Fruit fly (Drosophila melanogaster): ENCODE results near the gene CG9518.

dm6 chrX:14844657-14845056 is 26.3 kb downstream of the CG9518 start, which contains the start of gene CG12539:
- TF ChIP-seq Snoo (tag; optimal IDR thresholded peaks at IDR 0.05) (no peak), CG9948 (tag; optimal IDR thresholded peaks at IDR 0.05) (no peak), CG17806 (tag; optimal IDR thresholded peaks at IDR 0.05) (no peak), D1 (tag; optimal IDR thresholded peaks at IDR 0.05) (no peak), fd96Ca (GFP tag; IDR thresholded peaks at IDR 0.05) (no peak), Pif1A (GFP tag; optimal IDR thresholded peaks at IDR 0.05) (no peak), gl (tag; optimal IDR thresholded peaks at IDR 0.05) (no peak), CG15710 (tag; optimal IDR thresholded peaks at IDR 0.05) (no peak), EcR (GFP tag; optimal IDR thresholded peaks at IDR 0.05) (no peak), CG8301 (tag; optimal IDR thresholded peaks at IDR 0.05) (no peak), CG14655 (GFP tag; optimal IDR thresholded peaks at IDR 0.05) (no peak), CG13204 (GFP tag; optimal IDR thresholded peaks at IDR 0.05) (no peak), CG34367 (tag; optimal IDR thresholded peaks at IDR 0.05) (no peak), Ets98B (GFP tag; IDR thresholded peaks at IDR 0.05) (no peak)
